Worm (Caenorhabditis elegans) whole organism, L3 larva: ENCODE results near the gene dmsr-5.

ENCODE experiments used
- R02D3.7 ChIP-seq: fragments of 150-350 bp; optimal IDR thresholded peaks from 2 replicates; lab custom pipeline; 2014; ENCODE audit warnings: missing biosample characterization, missing genetic modification characterization
- ZK546.5 ChIP-seq: sonication (generic microtip); optimal IDR thresholded peaks from 2 replicates; lab custom pipeline; 2017; ENCODE audit warnings: missing biosample characterization, missing genetic modification characterization
- aly-2 ChIP-seq: fragments of 150-350 bp; optimal IDR thresholded peaks from 2 replicates; lab custom pipeline; 2014; ENCODE audit warnings: missing biosample characterization, missing genetic modification characterization
- ama-1 ChIP-seq: fragments of 150-350 bp; optimal IDR thresholded peaks from 2 replicates; lab custom pipeline; 2018
- ceh-16 ChIP-seq: sonication (generic microtip); optimal IDR thresholded peaks from 2 replicates; lab custom pipeline; 2017; ENCODE audit warnings: missing biosample characterization, missing genetic modification characterization
- ceh-82 ChIP-seq: fragments of 150-350 bp; optimal IDR thresholded peaks from 2 replicates; lab custom pipeline; 2014; ENCODE audit warnings: missing biosample characterization, missing genetic modification characterization
- ceh-9 ChIP-seq: sonication (generic microtip); optimal IDR thresholded peaks from 2 replicates; lab custom pipeline; 2018; ENCODE audit warnings: missing biosample characterization, missing genetic modification characterization
- daf-12 ChIP-seq: fragments of 150-350 bp; optimal IDR thresholded peaks from 2 replicates; lab custom pipeline; 2014; ENCODE audit warnings: missing biosample characterization, missing genetic modification reagents, missing genetic modification characterization
- egl-27 ChIP-seq: sonication (generic microtip); optimal IDR thresholded peaks from 4 replicates; lab custom pipeline; 2017; ENCODE audit warnings: missing biosample characterization, missing genetic modification reagents, missing genetic modification characterization
- egl-5 ChIP-seq: fragments of 150-350 bp; optimal IDR thresholded peaks from 2 replicates; lab custom pipeline; 2017; ENCODE audit warnings: missing biosample characterization, missing genetic modification reagents, missing genetic modification characterization, inconsistent platforms
- elt-2 ChIP-seq: sonication (generic microtip); optimal IDR thresholded peaks from 2 replicates; lab custom pipeline; 2016; ENCODE audit warnings: missing genetic modification reagents, mild to moderate bottlenecking, missing genetic modification characterization, missing compliant biosample characterization
- eor-1 ChIP-seq, 2 experiments: fragments of 150-350 bp; optimal IDR thresholded peaks; 2 replicates each; lab custom pipeline; 2014 to 2018; ENCODE audit warnings: missing biosample characterization in 2 of 2, missing genetic modification characterization in 2 of 2
- fkh-10 ChIP-seq: sonication (generic microtip); optimal IDR thresholded peaks from 2 replicates; lab custom pipeline; 2017; ENCODE audit warnings: missing biosample characterization, missing genetic modification reagents, missing genetic modification characterization
- fkh-2 ChIP-seq: fragments of 150-350 bp; optimal IDR thresholded peaks from 2 replicates; lab custom pipeline; 2014; ENCODE audit warnings: missing biosample characterization, missing genetic modification reagents, missing genetic modification characterization
- fos-1 ChIP-seq: fragments of 150-350 bp; optimal IDR thresholded peaks from 2 replicates; lab custom pipeline; 2014; ENCODE audit warnings: missing biosample characterization, missing genetic modification characterization
- hmg-11 ChIP-seq: sonication (generic microtip); optimal IDR thresholded peaks from 2 replicates; lab custom pipeline; 2016; ENCODE audit warnings: missing genetic modification characterization, missing compliant biosample characterization
- jun-1 ChIP-seq: fragments of 150-350 bp; optimal IDR thresholded peaks from 2 replicates; lab custom pipeline; 2014; ENCODE audit warnings: missing biosample characterization, missing genetic modification reagents, missing genetic modification characterization
- lin-15B ChIP-seq: fragments of 150-350 bp; optimal IDR thresholded peaks from 2 replicates; lab custom pipeline; 2014; ENCODE audit warnings: missing biosample characterization, missing genetic modification characterization
- lin-39 ChIP-seq: fragments of 150-350 bp; optimal IDR thresholded peaks from 2 replicates; lab custom pipeline; 2018; ENCODE audit warnings: missing biosample characterization, missing genetic modification reagents, missing genetic modification characterization
- lsy-12 ChIP-seq: sonication (generic microtip); optimal IDR thresholded peaks from 2 replicates; lab custom pipeline; 2016; ENCODE audit warnings: mild to moderate bottlenecking, missing genetic modification characterization, missing compliant biosample characterization
- mdl-1 ChIP-seq: fragments of 150-350 bp; optimal IDR thresholded peaks from 2 replicates; lab custom pipeline; 2014; ENCODE audit warnings: missing biosample characterization, missing genetic modification characterization
- nfya-1 ChIP-seq: sonication (generic microtip); optimal IDR thresholded peaks from 2 replicates; lab custom pipeline; 2017; ENCODE audit warnings: missing genetic modification characterization, mild to moderate bottlenecking, missing compliant biosample characterization, antibody characterized with exemption, moderate library complexity; ENCODE audit not compliant: insufficient read depth
- nhr-23 ChIP-seq: fragments of 150-350 bp; optimal IDR thresholded peaks from 2 replicates; lab custom pipeline; 2014; ENCODE audit warnings: missing biosample characterization, missing genetic modification reagents, missing genetic modification characterization
- nhr-237 ChIP-seq: fragments of 150-350 bp; optimal IDR thresholded peaks from 2 replicates; lab custom pipeline; 2014; ENCODE audit warnings: missing biosample characterization, missing genetic modification characterization
- nhr-25 ChIP-seq: sonication (generic microtip); optimal IDR thresholded peaks from 2 replicates; lab custom pipeline; 2017; ENCODE audit warnings: missing biosample characterization, missing genetic modification characterization
- nhr-43 ChIP-seq: sonication (generic microtip); optimal IDR thresholded peaks from 2 replicates; lab custom pipeline; 2016; ENCODE audit warnings: mild to moderate bottlenecking, missing genetic modification characterization, missing compliant biosample characterization; ENCODE audit not compliant: poor library complexity, severe bottlenecking
- nhr-67 ChIP-seq: fragments of 150-350 bp; optimal IDR thresholded peaks from 2 replicates; lab custom pipeline; 2014; ENCODE audit warnings: missing biosample characterization, missing genetic modification characterization
- nhr-76 ChIP-seq: fragments of 150-350 bp; sonication (generic microtip); optimal IDR thresholded peaks from 5 replicates; lab custom pipeline; 2014; ENCODE audit warnings: missing biosample characterization, missing genetic modification characterization
- nhr-77 ChIP-seq: fragments of 150-350 bp; optimal IDR thresholded peaks from 2 replicates; lab custom pipeline; 2014; ENCODE audit warnings: missing biosample characterization, missing genetic modification characterization
- pha-4 ChIP-seq: fragments of 150-350 bp; optimal IDR thresholded peaks from 2 replicates; lab custom pipeline; 2014; ENCODE audit warnings: missing biosample characterization, missing genetic modification reagents, missing genetic modification characterization
- pqm-1 ChIP-seq: fragments of 150-350 bp; optimal IDR thresholded peaks from 2 replicates; lab custom pipeline; 2017; ENCODE audit warnings: missing biosample characterization, missing genetic modification characterization, inconsistent platforms
- sea-2 ChIP-seq: fragments of 150-350 bp; sonication (generic microtip); optimal IDR thresholded peaks from 4 replicates; lab custom pipeline; 2014; ENCODE audit warnings: missing biosample characterization, missing genetic modification reagents, missing genetic modification characterization
- skn-1 ChIP-seq: fragments of 150-350 bp; optimal IDR thresholded peaks from 2 replicates; lab custom pipeline; 2014; ENCODE audit warnings: missing biosample characterization, missing genetic modification characterization
- snpc-4 ChIP-seq: fragments of 150-350 bp; optimal IDR thresholded peaks from 2 replicates; lab custom pipeline; 2014; ENCODE audit warnings: missing biosample characterization, missing genetic modification characterization
- tbx-2 ChIP-seq: sonication (generic microtip); optimal IDR thresholded peaks from 2 replicates; lab custom pipeline; 2016; ENCODE audit warnings: mild to moderate bottlenecking, missing genetic modification characterization, missing compliant biosample characterization
- unc-39 ChIP-seq: sonication (generic microtip); optimal IDR thresholded peaks from 4 replicates; lab custom pipeline; 2017; ENCODE audit warnings: missing biosample characterization, missing genetic modification characterization
- unc-62 ChIP-seq: fragments of 150-350 bp; sonication (generic microtip); optimal IDR thresholded peaks from 4 replicates; lab custom pipeline; 2014; ENCODE audit warnings: missing biosample characterization, missing genetic modification reagents, missing genetic modification characterization
- zag-1 ChIP-seq: fragments of 150-350 bp; optimal IDR thresholded peaks from 2 replicates; lab custom pipeline; 2014; ENCODE audit warnings: missing biosample characterization, missing genetic modification characterization
- ztf-11 ChIP-seq: fragments of 150-350 bp; optimal IDR thresholded peaks from 2 replicates; lab custom pipeline; 2014; ENCODE audit warnings: missing biosample characterization, missing genetic modification characterization
- ztf-4 ChIP-seq: fragments of 150-350 bp; optimal IDR thresholded peaks from 2 replicates; lab custom pipeline; 2014; ENCODE audit warnings: missing biosample characterization, missing genetic modification characterization

Gene dmsr-5

ce11 chrIII:10995156-10995555 is at the start of gene dmsr-5:
TSS of gene dmsr-5 (minus strand) at chrIII:10995256.
- TF ChIP-seq R02D3.7 (tag; lab: Kevin White, UChicago): no peak
- no peak for TF ChIP-seq egl-5 (tag; lab: Kevin White, UChicago)
- no peak for TF ChIP-seq nhr-77 (tag; lab: Kevin White, UChicago)
- TF ChIP-seq ceh-16: no peak
- no peak for TF ChIP-seq aly-2 (tag; lab: Kevin White, UChicago)
- no peak for TF ChIP-seq nfya-1 (tag; lab: Kevin White, UChicago)
- no peak for TF ChIP-seq sea-2 (GFP tag; lab: Kevin White, UChicago)

- no peak for TF ChIP-seq nhr-25 (tag; lab: Kevin White, UChicago)
- TF ChIP-seq mdl-1 (tag; lab: Kevin White, UChicago): no peak
- no peak for TF ChIP-seq jun-1
- TF ChIP-seq pqm-1 (tag; lab: Kevin White, UChicago): no peak
- TF ChIP-seq nhr-23 (tag; lab: Kevin White, UChicago): no peak
- TF ChIP-seq zag-1: no peak
- no peak for TF ChIP-seq snpc-4 (tag; lab: Kevin White, UChicago)
- TF ChIP-seq fkh-10 (GFP tag; lab: Kevin White, UChicago): no peak
- no peak for TF ChIP-seq daf-12 (tag; lab: Kevin White, UChicago)
- TF ChIP-seq nhr-43 (tag; lab: Kevin White, UChicago): no peak
- no peak for TF ChIP-seq ZK546.5 (tag; lab: Kevin White, UChicago)
- TF ChIP-seq nhr-77 (tag; lab: Kevin White, UChicago): no peak
- TF ChIP-seq skn-1 (tag; lab: Kevin White, UChicago): no peak
- no peak for TF ChIP-seq ztf-11
- TF ChIP-seq elt-2 (tag; lab: Kevin White, UChicago): peak; percentile 17
- TF ChIP-seq eor-1 (tag; optimal IDR thresholded peaks at IDR 0.05; lab: Kevin White, UChicago): no peak
- peak; percentile 43 for TF ChIP-seq pha-4
These were observed 45.5 kb upstream of the dmsr-5 start for ce11 chrIII:11040606-11041005.

- TF ChIP-seq ztf-4 (tag; lab: Kevin White, UChicago) (no peak), lin-15B (tag; lab: Kevin White, UChicago) (peak; percentile 86), daf-12 (tag; lab: Kevin White, UChicago) (no peak), nfya-1 (tag; lab: Kevin White, UChicago) (peak; percentile 72), ceh-9 (no peak), nhr-67 (tag; lab: Kevin White, UChicago) (no peak), tbx-2 (tag; lab: Kevin White, UChicago) (no peak), lin-39 (tag; lab: Kevin White, UChicago) (peak; percentile 88), ceh-16 (no peak), nhr-23 (tag; lab: Kevin White, UChicago) (no peak), fkh-2 (tag; lab: Kevin White, UChicago) (no peak), hmg-11 (tag; lab: Kevin White, UChicago) (peak; percentile 19), pqm-1 (tag; lab: Kevin White, UChicago) (no peak), skn-1 (tag; lab: Kevin White, UChicago) (peak; percentile 88), elt-2 (tag; lab: Kevin White, UChicago) (no peak), nhr-237 (tag; lab: Kevin White, UChicago) (no peak), ama-1 (lab: Kevin White, UChicago) (no peak), snpc-4 (tag; lab: Kevin White, UChicago) (no peak)
These were observed 44.2 kb upstream of the dmsr-5 start for ce11 chrIII:11039250-11039649.

- TF ChIP-seq unc-39 (tag; lab: Kevin White, UChicago) (no peak), nhr-23 (tag; lab: Kevin White, UChicago) (no peak), ceh-16 (no peak), fos-1 (no peak), ceh-9 (no peak), nhr-25 (tag; lab: Kevin White, UChicago) (no peak)
These were observed 41.6 kb upstream of the dmsr-5 start, which contains the start of gene spat-2 for ce11 chrIII:11036640-11037039. TSS of gene spat-2 (plus strand) at chrIII:11036940.

ce11 chrIII:11036132-11036531 is 41.1 kb upstream of the dmsr-5 start:
- TF ChIP-seq jun-1 (peak; percentile 11), nfya-1 (tag; lab: Kevin White, UChicago) (peak; percentile 93), ceh-82 (peak; percentile 37), egl-27 (tag; lab: Kevin White, UChicago) (no peak), nhr-25 (tag; lab: Kevin White, UChicago) (peak; percentile 34), snpc-4 (tag; lab: Kevin White, UChicago) (peak; percentile 39), tbx-2 (tag; lab: Kevin White, UChicago) (no peak), unc-62 (GFP tag; lab: Kevin White, UChicago) (no peak), fos-1 (no peak), lin-15B (tag; lab: Kevin White, UChicago) (peak; percentile 75), eor-1 (tag; optimal IDR thresholded peaks at IDR 0.05; lab: Kevin White, UChicago) (no peak), skn-1 (tag; lab: Kevin White, UChicago) (no peak), ztf-11 (no peak), nhr-43 (tag; lab: Kevin White, UChicago) (no peak), pha-4 (peak; percentile 79), nhr-23 (tag; lab: Kevin White, UChicago) (peak; percentile 64), lsy-12 (tag; lab: Kevin White, UChicago) (peak; percentile 45), nhr-77 (tag; lab: Kevin White, UChicago) (no peak), R02D3.7 (tag; lab: Kevin White, UChicago) (peak; percentile 53), pqm-1 (tag; lab: Kevin White, UChicago) (peak; percentile 16), elt-2 (tag; lab: Kevin White, UChicago) (peak; percentile 53), ceh-16 (no peak), egl-5 (tag; lab: Kevin White, UChicago) (peak; percentile 94), nhr-76 (tag; lab: Kevin White, UChicago) (no peak), zag-1 (no peak), sea-2 (GFP tag; lab: Kevin White, UChicago) (no peak), lin-39 (tag; lab: Kevin White, UChicago) (peak; percentile 33)
